Worm (Caenorhabditis elegans) whole organism, L1 larva: Measurements from ENCODE around the gene F14D7.12.
"Not testable (repeated sequence)": the region's sequence is repeated elsewhere in the genome, so short reads cannot be mapped to it uniquely, and the experiment has no call there.

Experiments used
- ama-1 ChIP-seq: fragments of 150-350 bp; optimal IDR thresholded peaks from 2 replicates; lab custom pipeline; 2014
- egl-13 ChIP-seq: sonication (generic microtip); optimal IDR thresholded peaks from 2 replicates; lab custom pipeline; 2016; ENCODE audit warnings: missing genotype, missing genetic modification reagents, missing genetic modification characterization, missing compliant biosample characterization
- fos-1 ChIP-seq: fragments of 150-350 bp; optimal IDR thresholded peaks from 2 replicates; lab custom pipeline; 2014; ENCODE audit warnings: missing biosample characterization, missing genetic modification characterization
- lin-39 ChIP-seq: fragments of 150-350 bp; optimal IDR thresholded peaks from 2 replicates; lab custom pipeline; 2014; ENCODE audit warnings: missing biosample characterization, missing genetic modification reagents, missing genetic modification characterization
- unc-62 ChIP-seq: fragments of 150-350 bp; optimal IDR thresholded peaks from 2 replicates; lab custom pipeline; 2014; ENCODE audit warnings: missing biosample characterization, missing genetic modification reagents, missing genetic modification characterization

DNA sequence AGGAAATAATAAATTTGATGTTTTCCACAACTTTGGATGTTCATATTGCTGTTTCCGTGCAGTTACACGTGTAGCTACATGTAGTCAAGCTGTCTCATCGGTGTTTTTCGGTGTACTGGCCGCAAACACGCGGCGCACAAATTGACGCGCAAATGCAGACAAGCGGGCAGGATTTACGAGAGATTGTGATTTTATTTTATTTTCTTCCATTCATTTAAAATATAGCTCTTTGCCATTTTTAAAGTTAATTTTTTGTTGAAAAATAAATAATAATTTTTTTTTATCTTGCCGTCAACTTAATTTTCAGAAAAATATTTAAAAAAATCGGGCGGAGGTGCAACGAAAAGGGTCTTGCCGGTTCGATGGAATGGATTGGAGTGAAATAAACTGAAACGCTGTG is 25.5 kb upstream of the F14D7.12 start, which contains the start of gene F40G12.7:
- not testable (repeated sequence) for TF ChIP-seq egl-13 (tag; lab: Kevin White, UChicago); lin-39 (tag; lab: Kevin White, UChicago); fos-1; ama-1; unc-62 (GFP tag; lab: Kevin White, UChicago)
